Fruit fly (Drosophila melanogaster): ENCODE measurements around the gene CG11601.

DNA sequence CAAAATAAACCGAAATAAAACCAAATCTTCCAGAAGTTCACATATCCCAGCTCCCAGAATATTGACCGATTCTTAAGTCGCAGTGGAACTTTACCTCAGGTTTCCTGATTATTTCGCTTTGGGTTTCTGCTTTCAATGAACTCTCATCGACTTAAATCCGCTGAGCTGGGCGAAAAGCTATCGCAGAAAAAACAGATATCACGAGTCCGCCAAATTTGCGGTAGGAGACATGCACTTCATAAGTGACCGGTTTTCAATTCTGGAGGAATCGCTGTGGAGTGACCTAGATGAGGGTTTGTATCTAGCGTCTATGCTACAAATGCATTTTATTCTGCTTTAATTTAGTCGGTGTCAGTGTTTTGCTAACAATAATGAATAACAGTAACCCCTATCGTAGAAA is 22.1 kb upstream of the CG11601 start:
- TF ChIP-seq EcR (GFP tag; optimal IDR thresholded peaks at IDR 0.05) (no peak), CG8159 (tag; optimal IDR thresholded peaks at IDR 0.05) (no peak), Pif1B (GFP tag; optimal IDR thresholded peaks at IDR 0.05) (no peak), D1 (tag; optimal IDR thresholded peaks at IDR 0.05) (no peak), CG32121 (GFP tag; IDR thresholded peaks at IDR 0.05) (no peak), CG12605 (GFP tag; IDR thresholded peaks at IDR 0.05) (no peak), gl (tag; optimal IDR thresholded peaks at IDR 0.05) (no peak), CG34367 (tag; optimal IDR thresholded peaks at IDR 0.05) (no peak), Ets98B (GFP tag; IDR thresholded peaks at IDR 0.05) (no peak), CG17806 (tag; optimal IDR thresholded peaks at IDR 0.05) (no peak), CG13204 (GFP tag; optimal IDR thresholded peaks at IDR 0.05) (no peak), CG4496 (GFP tag; IDR thresholded peaks at IDR 0.05) (no peak), fd96Ca (GFP tag; IDR thresholded peaks at IDR 0.05) (no peak)
